Worm (Caenorhabditis elegans) whole organism, early embryonic: ENCODE results near the gene nhr-159.

Experiments
- B0310.2 ChIP-seq: sonication (generic microtip); optimal IDR thresholded peaks from 2 replicates; lab custom pipeline; 2016; ENCODE audit warnings: mild to moderate bottlenecking, missing genetic modification characterization, missing compliant biosample characterization
- F13C5.2 ChIP-seq: sonication (generic microtip); optimal IDR thresholded peaks from 2 replicates; lab custom pipeline; 2017; ENCODE audit warnings: mild to moderate bottlenecking, missing genetic modification characterization, inconsistent platforms, missing compliant biosample characterization
- aly-1 ChIP-seq: sonication (generic microtip); optimal IDR thresholded peaks from 2 replicates; lab custom pipeline; 2016; ENCODE audit warnings: missing genetic modification characterization, missing compliant biosample characterization
- ama-1 ChIP-seq: fragments of 150-350 bp; optimal IDR thresholded peaks from 2 replicates; lab custom pipeline; 2014
- ceh-13 ChIP-seq: fragments of 200-800 bp; sonication (Bioruptor generic); optimal IDR thresholded peaks from 2 replicates; lab custom pipeline; 2018; ENCODE audit warnings: mild to moderate bottlenecking, missing genetic modification characterization, missing compliant biosample characterization
- ceh-36 ChIP-seq: sonication (generic microtip); optimal IDR thresholded peaks from 2 replicates; lab custom pipeline; 2016; ENCODE audit warnings: missing genetic modification characterization, inconsistent platforms, missing compliant biosample characterization
- ets-7 ChIP-seq: sonication (generic microtip); optimal IDR thresholded peaks from 2 replicates; lab custom pipeline; 2016; ENCODE audit warnings: missing genotype, missing genetic modification characterization, missing compliant biosample characterization
- flt-1 ChIP-seq: fragments of 200-800 bp; sonication (Bioruptor generic); IDR thresholded peaks from 2 replicates; pipeline ENCODE4 v1.3.6; 2022; ENCODE audit warnings: missing genetic modification characterization, missing compliant biosample characterization
- hmbx-1 ChIP-seq: sonication (generic microtip); optimal IDR thresholded peaks from 2 replicates; lab custom pipeline; 2016; ENCODE audit warnings: mild to moderate bottlenecking, missing genetic modification characterization, missing compliant biosample characterization
- hmg-4 ChIP-seq: fragments of 200-800 bp; sonication (Bioruptor generic); optimal IDR thresholded peaks from 2 replicates; lab custom pipeline; 2018; ENCODE audit warnings: mild to moderate bottlenecking, missing genetic modification characterization, missing compliant biosample characterization
- hnd-1 ChIP-seq: sonication (generic microtip); optimal IDR thresholded peaks from 2 replicates; lab custom pipeline; 2016; ENCODE audit warnings: missing genetic modification characterization, missing compliant biosample characterization
- pes-1 ChIP-seq: fragments of 200-800 bp; sonication (Bioruptor generic); IDR thresholded peaks from 2 replicates; pipeline ENCODE4 v1.3.6; 2022; ENCODE audit warnings: missing genetic modification reagents, missing genetic modification characterization, missing compliant biosample characterization
- scrt-1 ChIP-seq: fragments of 200-800 bp; sonication (Bioruptor generic); IDR thresholded peaks from 2 replicates; pipeline ENCODE4 v1.3.6; 2022; ENCODE audit warnings: missing genetic modification characterization, missing compliant biosample characterization
- sea-1 ChIP-seq: fragments of 200-800 bp; sonication (Bioruptor generic); conservative IDR thresholded peaks from 2 replicates; pipeline ENCODE4 v1.3.6; 2022; ENCODE audit warnings: missing genetic modification characterization, missing compliant biosample characterization
- tbx-11 ChIP-seq: fragments of 200-800 bp; sonication (Bioruptor generic); IDR thresholded peaks from 2 replicates; pipeline ENCODE4 v1.3.6; 2022; ENCODE audit warnings: missing genetic modification characterization, missing compliant biosample characterization
- tbx-37 ChIP-seq: fragments of 200-800 bp; sonication (Bioruptor generic); conservative IDR thresholded peaks from 2 replicates; pipeline ENCODE4 v1.3.6; 2022; ENCODE audit warnings: missing genetic modification reagents, missing genetic modification characterization, missing compliant biosample characterization
- tra-4 ChIP-seq: sonication (generic microtip); optimal IDR thresholded peaks from 2 replicates; lab custom pipeline; 2017; ENCODE audit warnings: missing genetic modification characterization, missing compliant biosample characterization

Gene nhr-159

ce11 chrV:3905841-3906240, 27.7 kb upstream of the nhr-159 start, which contains the start of gene nhr-156:
nhr-156 (plus strand) TSS chrV:3906106.
- no peak for TF ChIP-seq tbx-37 (GFP tag; lab: Robert Waterston, UW)
- no peak for TF ChIP-seq pes-1 (GFP tag; lab: Robert Waterston, UW)
- no peak for TF ChIP-seq F13C5.2 (tag; lab: Kevin White, UChicago)
- TF ChIP-seq hmg-4 = no peak
- no peak for TF ChIP-seq flt-1 (GFP tag; lab: Robert Waterston, UW)
- no peak for TF ChIP-seq sea-1 (GFP tag; lab: Robert Waterston, UW)
- no peak for TF ChIP-seq ceh-36 (tag; lab: Kevin White, UChicago)
- no peak for TF ChIP-seq hnd-1 (tag; lab: Kevin White, UChicago)
- TF ChIP-seq ama-1 (lab: Kevin White, UChicago) = no peak
- no peak for TF ChIP-seq B0310.2 (tag; lab: Kevin White, UChicago)
- TF ChIP-seq ceh-13 (GFP tag; lab: Kevin White, UChicago) = no peak
- TF ChIP-seq tbx-11 (GFP tag; lab: Robert Waterston, UW) = no peak
- TF ChIP-seq aly-1 (tag; lab: Kevin White, UChicago) = no peak
- no peak for TF ChIP-seq scrt-1 (GFP tag; lab: Robert Waterston, UW)
- TF ChIP-seq hmbx-1 (tag; lab: Kevin White, UChicago) = no peak
- TF ChIP-seq ets-7 (tag; lab: Kevin White, UChicago) = no peak
- no peak for TF ChIP-seq tra-4

- no peak for TF ChIP-seq pes-1 (GFP tag; lab: Robert Waterston, UW)
These were observed 25.3 kb upstream of the nhr-159 start for ce11 chrV:3903424-3903823.

ce11 chrV:3902458-3903157, 24.5 kb upstream of the nhr-159 start, which contains the start of the genes str-229 and srh-190:
str-229 (minus strand) TSS chrV:3902558.
srh-190 (plus strand) TSS chrV:3903107.
- TF ChIP-seq B0310.2 (tag; lab: Kevin White, UChicago) = no peak
- TF ChIP-seq aly-1 (tag; lab: Kevin White, UChicago) = no peak
- no peak for TF ChIP-seq tbx-11 (GFP tag; lab: Robert Waterston, UW)
- TF ChIP-seq tbx-37 (GFP tag; lab: Robert Waterston, UW) = no peak
- no peak for TF ChIP-seq scrt-1 (GFP tag; lab: Robert Waterston, UW)
- no peak for TF ChIP-seq ama-1 (lab: Kevin White, UChicago)
- no peak for TF ChIP-seq F13C5.2 (tag; lab: Kevin White, UChicago)
- TF ChIP-seq ceh-36 (tag; lab: Kevin White, UChicago) = no peak
- no peak for TF ChIP-seq ceh-13 (GFP tag; lab: Kevin White, UChicago)
- no peak for TF ChIP-seq tra-4
- TF ChIP-seq hmg-4 = no peak
- no peak for TF ChIP-seq flt-1 (GFP tag; lab: Robert Waterston, UW)
- no peak for TF ChIP-seq hnd-1 (tag; lab: Kevin White, UChicago)
- no peak for TF ChIP-seq ets-7 (tag; lab: Kevin White, UChicago)
- no peak for TF ChIP-seq hmbx-1 (tag; lab: Kevin White, UChicago)
- TF ChIP-seq sea-1 (GFP tag; lab: Robert Waterston, UW) = no peak
- TF ChIP-seq pes-1 (GFP tag; lab: Robert Waterston, UW) = no peak

- TF ChIP-seq F13C5.2 (tag; lab: Kevin White, UChicago) = no peak
- no peak for TF ChIP-seq tbx-11 (GFP tag; lab: Robert Waterston, UW)
- no peak for TF ChIP-seq tbx-37 (GFP tag; lab: Robert Waterston, UW)
- no peak for TF ChIP-seq ceh-36 (tag; lab: Kevin White, UChicago)
- no peak for TF ChIP-seq ama-1 (lab: Kevin White, UChicago)
- TF ChIP-seq scrt-1 (GFP tag; lab: Robert Waterston, UW) = no peak
- TF ChIP-seq sea-1 (GFP tag; lab: Robert Waterston, UW) = no peak
- no peak for TF ChIP-seq hnd-1 (tag; lab: Kevin White, UChicago)
- TF ChIP-seq B0310.2 (tag; lab: Kevin White, UChicago) = no peak
- TF ChIP-seq tra-4 = no peak
- TF ChIP-seq hmbx-1 (tag; lab: Kevin White, UChicago) = no peak
- TF ChIP-seq ets-7 (tag; lab: Kevin White, UChicago) = no peak
These were observed 22.0 kb upstream of the nhr-159 start, which contains the start of gene irld-22 for ce11 chrV:3900102-3900501. irld-22 (minus strand) TSS chrV:3900202.

ce11 chrV:3896018-3896417, 17.9 kb upstream of the nhr-159 start:
- TF ChIP-seq F13C5.2 (tag; lab: Kevin White, UChicago) (no peak), pes-1 (GFP tag; lab: Robert Waterston, UW) (no peak), ama-1 (lab: Kevin White, UChicago) (no peak)

ce11 chrV:3894661-3895060, 16.5 kb upstream of the nhr-159 start, which contains the start of gene sre-9:
sre-9 (plus strand) TSS chrV:3894961.
- no peak for TF ChIP-seq B0310.2 (tag; lab: Kevin White, UChicago)

- TF ChIP-seq tra-4 (no peak), scrt-1 (GFP tag; lab: Robert Waterston, UW) (no peak), tbx-11 (GFP tag; lab: Robert Waterston, UW) (no peak), ceh-13 (GFP tag; lab: Kevin White, UChicago) (no peak), aly-1 (tag; lab: Kevin White, UChicago) (no peak)
These were observed 14.3 kb upstream of the nhr-159 start, which contains the start of gene C17E7.4 for ce11 chrV:3892361-3892904. C17E7.4 (plus strand) TSS chrV:3892854.
